Worm (Caenorhabditis elegans): Measurements from ENCODE around the gene C18B12.4.
A peak's percentile ranks its signal among the peaks of the same experiment; 100 is the strongest.

C18B12.4 gene

DNA sequence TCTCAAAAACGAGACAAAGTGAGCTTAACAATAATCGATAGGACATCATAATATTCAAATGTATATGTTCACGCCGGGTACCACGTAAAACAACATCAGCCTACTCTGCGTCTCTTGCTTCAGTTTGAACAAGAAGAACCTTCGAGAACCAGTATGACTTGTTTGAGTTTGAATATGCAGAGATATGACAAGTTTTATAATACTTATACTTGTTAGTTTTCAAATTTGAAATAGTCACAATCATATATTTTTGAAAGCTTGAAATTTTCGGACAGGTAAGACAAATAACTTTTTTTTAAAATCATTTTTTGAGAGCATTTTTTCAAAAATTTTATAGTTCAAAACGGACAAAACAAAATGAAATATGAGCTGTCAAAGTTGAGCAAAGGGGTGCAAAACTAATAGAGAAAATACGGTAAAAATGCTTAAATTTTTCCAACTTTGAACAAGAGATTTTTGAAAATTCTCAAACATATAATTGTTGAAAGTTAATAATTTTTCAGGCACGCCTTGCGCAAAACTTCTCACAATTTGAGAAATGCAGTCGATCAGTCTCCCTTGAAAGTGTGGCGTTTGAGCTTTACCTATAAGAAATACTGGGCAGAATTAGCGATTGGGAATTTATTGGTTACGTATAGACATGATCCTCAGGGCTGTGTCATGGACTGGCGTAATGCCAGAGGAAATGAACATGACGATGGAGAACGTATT is 13.0 kb upstream of the C18B12.4 start, which contains the start of gene H03G16.1:
Gene H03G16.1 (plus strand): TSS at position 661 of the 711 bp plus-strand sequence.
- TF ChIP-seq ZK546.5 (tag; optimal IDR thresholded peaks at IDR 0.05) = no peak

DNA sequence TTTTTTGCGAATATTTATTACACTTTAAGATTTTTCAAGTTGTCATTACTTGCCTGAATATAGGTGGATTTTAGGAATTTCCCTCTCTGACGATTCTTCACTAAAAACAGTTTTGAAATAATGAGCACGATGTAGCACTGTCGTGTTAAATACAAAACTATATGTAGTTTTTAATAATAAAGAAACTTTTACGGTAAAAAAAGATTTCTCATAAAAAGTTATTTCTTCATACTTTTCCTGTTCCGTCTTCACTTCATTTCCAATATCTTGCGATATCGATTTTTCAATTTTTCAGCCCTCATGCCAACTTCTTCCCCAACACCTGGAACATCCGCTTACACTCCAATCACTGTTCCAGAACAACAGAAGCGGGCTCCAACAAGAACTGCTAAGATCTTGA is 12.0 kb upstream of the C18B12.4 start, which contains the start of gene H03G16.6:
Gene H03G16.6 (plus strand): TSS at position 301 of the 400 bp plus-strand sequence.
- TF ChIP-seq lin-39 (tag; optimal IDR thresholded peaks at IDR 0.05) = no peak
- no peak for TF ChIP-seq nhr-43 (tag; optimal IDR thresholded peaks at IDR 0.05; ENCODE audit: poor library complexity, severe bottlenecking)
- no peak for TF ChIP-seq R02D3.7 (tag; optimal IDR thresholded peaks at IDR 0.05)
- no peak for TF ChIP-seq ztf-11 (tag; optimal IDR thresholded peaks at IDR 0.05)
- TF ChIP-seq mdl-1 (tag; optimal IDR thresholded peaks at IDR 0.05) = no peak
- TF ChIP-seq elt-1 (tag; optimal IDR thresholded peaks at IDR 0.05) = no peak
- TF ChIP-seq ceh-16 (tag; optimal IDR thresholded peaks at IDR 0.05) = no peak
- TF ChIP-seq lsy-12 (tag; optimal IDR thresholded peaks at IDR 0.05) = no peak
- TF ChIP-seq ztf-4 (tag; optimal IDR thresholded peaks at IDR 0.05) = no peak
- no peak for TF ChIP-seq nfya-1 (tag; optimal IDR thresholded peaks at IDR 0.05; ENCODE audit: insufficient read depth)
- no peak for TF ChIP-seq ceh-9 (tag; optimal IDR thresholded peaks at IDR 0.05)
- no peak for TF ChIP-seq nhr-23 (tag; optimal IDR thresholded peaks at IDR 0.05)
- no peak for TF ChIP-seq nhr-28 (tag; optimal IDR thresholded peaks at IDR 0.05)
- no peak for TF ChIP-seq tbx-2 (tag; optimal IDR thresholded peaks at IDR 0.05)
- no peak for TF ChIP-seq nhr-25 (tag; optimal IDR thresholded peaks at IDR 0.05)
- no peak for TF ChIP-seq unc-62 (GFP tag; optimal IDR thresholded peaks at IDR 0.05)

DNA sequence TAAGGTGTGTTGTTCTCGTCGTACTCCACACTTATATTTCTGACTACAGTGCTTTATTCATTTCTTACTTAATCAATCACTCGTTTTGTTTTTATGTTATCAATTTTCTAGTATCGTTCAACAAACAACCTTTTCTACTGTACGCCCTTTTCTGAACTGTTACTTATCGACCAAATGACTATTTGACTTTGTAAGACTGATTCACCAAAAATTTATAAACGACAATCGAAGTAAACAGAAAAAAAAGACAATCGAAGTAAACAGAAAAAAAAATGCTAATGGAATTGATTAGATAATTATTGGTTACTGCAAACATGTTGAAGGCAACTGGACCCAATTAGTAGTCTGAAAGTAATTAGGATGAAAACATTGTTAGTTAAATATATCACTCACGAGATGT is 9.6 kb upstream of the C18B12.4 start:
- TF ChIP-seq mml-1 (tag; optimal IDR thresholded peaks at IDR 0.05) (no peak), pha-4 (tag; optimal IDR thresholded peaks at IDR 0.05) (peak; percentile 58), nhr-77 (tag; optimal IDR thresholded peaks at IDR 0.05) (no peak), nfya-1 (tag; optimal IDR thresholded peaks at IDR 0.05; ENCODE audit: insufficient read depth) (no peak), hmg-11 (tag; optimal IDR thresholded peaks at IDR 0.05) (no peak), nhr-11 (tag; optimal IDR thresholded peaks at IDR 0.05) (no peak), fos-1 (tag; optimal IDR thresholded peaks at IDR 0.05) (no peak), mdl-1 (tag; optimal IDR thresholded peaks at IDR 0.05) (no peak), snpc-4 (tag; optimal IDR thresholded peaks at IDR 0.05) (no peak), elt-2 (tag; optimal IDR thresholded peaks at IDR 0.05) (peak; percentile 4), pqm-1 (tag; optimal IDR thresholded peaks at IDR 0.05) (no peak), lin-15B (tag; optimal IDR thresholded peaks at IDR 0.05) (no peak), zag-1 (tag; optimal IDR thresholded peaks at IDR 0.05) (no peak)

DNA sequence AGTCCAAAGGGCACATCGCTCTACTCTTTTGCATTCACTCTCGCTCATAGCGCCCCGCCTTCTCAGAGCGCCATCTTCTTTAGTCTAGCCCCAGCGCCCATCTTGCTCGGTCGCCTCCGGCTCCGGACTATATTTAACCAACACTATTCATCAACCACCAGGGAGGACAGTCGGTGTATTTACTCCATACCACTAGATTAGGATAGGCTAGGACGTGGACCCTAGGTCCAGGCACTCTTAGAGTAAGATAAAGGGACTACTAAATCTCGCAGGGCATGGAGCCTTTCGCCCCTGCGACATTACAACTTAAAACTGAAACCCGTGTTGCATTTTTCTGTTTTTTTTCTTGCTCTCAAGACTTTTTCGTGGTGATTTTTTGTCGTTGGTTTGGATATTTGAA is 7.1 kb upstream of the C18B12.4 start:
- TF ChIP-seq ceh-82 (tag; optimal IDR thresholded peaks at IDR 0.05) (no peak), nhr-11 (tag; optimal IDR thresholded peaks at IDR 0.05) (no peak)

DNA sequence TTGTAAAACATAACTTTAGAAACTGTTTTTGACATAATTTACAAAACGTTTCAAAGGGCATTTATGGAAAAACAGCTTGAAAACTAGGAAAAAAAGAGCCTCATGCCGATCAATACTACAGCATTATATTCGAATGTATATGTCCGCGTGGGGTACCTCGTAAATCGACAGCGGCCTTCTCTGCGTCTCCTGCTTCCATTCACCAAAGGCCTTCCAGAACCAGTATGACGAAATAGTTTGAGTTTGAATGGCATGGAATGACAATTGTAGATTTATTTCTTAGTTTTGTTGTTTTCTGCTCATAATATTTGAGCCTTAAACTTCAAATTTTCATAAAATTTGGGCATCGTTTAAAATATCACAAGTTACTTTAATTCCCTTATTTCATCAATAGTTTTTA is 5.0 kb upstream of the C18B12.4 start:
- TF ChIP-seq ztf-4 (tag; optimal IDR thresholded peaks at IDR 0.05) (no peak), nhr-23 (tag; optimal IDR thresholded peaks at IDR 0.05) (no peak), nfya-1 (tag; optimal IDR thresholded peaks at IDR 0.05; ENCODE audit: insufficient read depth) (peak; percentile 46), elt-3 (tag; optimal IDR thresholded peaks at IDR 0.05) (no peak), hmg-11 (tag; optimal IDR thresholded peaks at IDR 0.05) (peak; percentile 30), nhr-43 (tag; optimal IDR thresholded peaks at IDR 0.05; ENCODE audit: poor library complexity, severe bottlenecking) (no peak), R02D3.7 (tag; optimal IDR thresholded peaks at IDR 0.05) (peak; percentile 52), egl-5 (tag; optimal IDR thresholded peaks at IDR 0.05) (peak; percentile 34), daf-12 (tag; optimal IDR thresholded peaks at IDR 0.05) (no peak)

ce11 chrX:15042549-15042948 is 2.1 kb upstream of the C18B12.4 start:
- TF ChIP-seq fkh-10 (GFP tag; optimal IDR thresholded peaks at IDR 0.05) (no peak), elt-3 (tag; optimal IDR thresholded peaks at IDR 0.05) (no peak), elt-1 (tag; optimal IDR thresholded peaks at IDR 0.05) (peak; percentile 88), mdl-1 (tag; optimal IDR thresholded peaks at IDR 0.05) (no peak)

Data from whole organism, L3 larva.